Fruit fly (Drosophila melanogaster): ENCODE measurements around the gene Exo84.

Gene Exo84

dm6 chr3R:26072477-26072876 is 20.4 kb upstream of the Exo84 start (continued):
- no peak for TF ChIP-seq CG1792 (GFP tag; optimal IDR thresholded peaks at IDR 0.05)
- TF ChIP-seq CG1603 (tag; optimal IDR thresholded peaks at IDR 0.05): peak; percentile 62
- no peak for TF ChIP-seq da (GFP tag; optimal IDR thresholded peaks at IDR 0.05)
- peak; percentile 42; the same call in 1 of the 3 replicates for TF ChIP-seq dysf (GFP tag; IDR thresholded peaks at IDR 0.05)
- no peak for TF ChIP-seq Hr78 (GFP tag; optimal IDR thresholded peaks at IDR 0.05)
- peak; percentile 46; the same call in 1 of the 2 replicates for TF ChIP-seq HLH3B (GFP tag; IDR thresholded peaks at IDR 0.05)

- no peak for TF ChIP-seq crp (GFP tag; optimal IDR thresholded peaks at IDR 0.05)
- no peak for TF ChIP-seq Asciz (GFP tag; optimal IDR thresholded peaks at IDR 0.05)
- no peak for TF ChIP-seq fd3F (GFP tag; optimal IDR thresholded peaks at IDR 0.05)
Observed at dm6 chr3R:26068135-26068534, 16.1 kb upstream of the Exo84 start.

- no peak for TF ChIP-seq CG9876 (GFP tag; optimal IDR thresholded peaks at IDR 0.05)
- TF ChIP-seq Ets65A (GFP tag): peak; percentile 52
Observed at dm6 chr3R:26064708-26065107, 12.7 kb upstream of the Exo84 start.

- TF ChIP-seq fru (optimal IDR thresholded peaks at IDR 0.05) (no peak), sna (GFP tag; IDR thresholded peaks at IDR 0.05; ENCODE audit: partially characterized antibody) (no peak), Dref (GFP tag; IDR thresholded peaks at IDR 0.05) (no peak), pum (GFP tag; optimal IDR thresholded peaks at IDR 0.05) (no peak), CG34224 (GFP tag; IDR thresholded peaks at IDR 0.05; ENCODE audit: partially characterized antibody) (no peak), Tbp (GFP tag; optimal IDR thresholded peaks at IDR 0.05) (no peak), dmrt99B (tag; optimal IDR thresholded peaks at IDR 0.05) (no peak), Hr78 (GFP tag; optimal IDR thresholded peaks at IDR 0.05) (no peak), slbo (GFP tag; IDR thresholded peaks at IDR 0.05) (no peak), luna (GFP tag; optimal IDR thresholded peaks at IDR 0.05) (no peak), Taf1 (GFP tag; IDR thresholded peaks at IDR 0.05) (no peak), CG8478 (optimal IDR thresholded peaks at IDR 0.05) (no peak), MTF-1 (GFP tag; optimal IDR thresholded peaks at IDR 0.05; ENCODE audit: borderline replicate concordance) (no peak), CG5953 (GFP tag; IDR thresholded peaks at IDR 0.05) (no peak), CG2889 (GFP tag; IDR thresholded peaks at IDR 0.05) (no peak), H15 (GFP tag; IDR thresholded peaks at IDR 0.05) (no peak), Sox100B (GFP tag; optimal IDR thresholded peaks at IDR 0.05) (no peak)
Observed at dm6 chr3R:26062911-26063310, 10.9 kb upstream of the Exo84 start, which contains the start of gene CG14551. Gene CG14551, minus strand, starts transcription at chr3R:26063011.

dm6 chr3R:26059195-26059594 is 7.1 kb upstream of the Exo84 start, which contains the start of the genes RpL34a and Trmt61:
Gene RpL34a, minus strand, starts transcription at chr3R:26059267.
Gene Trmt61, plus strand, starts transcription at chr3R:26059496.
- TF ChIP-seq Adf1 (GFP tag; IDR thresholded peaks at IDR 0.05): peak; percentile 44; the same call in 1 of the 2 replicates
- TF ChIP-seq CG17385 (GFP tag; optimal IDR thresholded peaks at IDR 0.05): peak; percentile 99
- TF ChIP-seq disco-r (GFP tag; optimal IDR thresholded peaks at IDR 0.05): peak; percentile 79
- TF ChIP-seq cwo (GFP tag; optimal IDR thresholded peaks at IDR 0.05): peak; percentile 63
- peak; percentile 77 for TF ChIP-seq ems (GFP tag; optimal IDR thresholded peaks at IDR 0.05)
- TF ChIP-seq CG10274 (GFP tag; optimal IDR thresholded peaks at IDR 0.05): peak; percentile 67
- peak; percentile 74 for TF ChIP-seq CG10462 (GFP tag; optimal IDR thresholded peaks at IDR 0.05)
- TF ChIP-seq Abd-B (GFP tag; optimal IDR thresholded peaks at IDR 0.05): peak; percentile 57
- peak; percentile 81 for TF ChIP-seq CG1529 (GFP tag; optimal IDR thresholded peaks at IDR 0.05)
- peak; percentile 19 for TF ChIP-seq tup (GFP tag; optimal IDR thresholded peaks at IDR 0.05)
- no peak for TF ChIP-seq Trl (optimal IDR thresholded peaks at IDR 0.05)
- TF ChIP-seq Trl (GFP tag; optimal IDR thresholded peaks at IDR 0.05): peak; percentile 83
- peak; percentile 95 for TF ChIP-seq CG2116 (GFP tag; optimal IDR thresholded peaks at IDR 0.05)
- peak; percentile 59 for TF ChIP-seq CG9797 (GFP tag; optimal IDR thresholded peaks at IDR 0.05)
- TF ChIP-seq bab2 (GFP tag; optimal IDR thresholded peaks at IDR 0.05): peak; percentile 65
- TF ChIP-seq CG4282 (GFP tag; optimal IDR thresholded peaks at IDR 0.05): no peak
- peak; percentile 59 for TF ChIP-seq CG3995 (GFP tag; optimal IDR thresholded peaks at IDR 0.05)
- TF ChIP-seq dmrt99B (tag; optimal IDR thresholded peaks at IDR 0.05): peak; percentile 82
- TF ChIP-seq knrl (GFP tag; IDR thresholded peaks at IDR 0.05; ENCODE audit: partially characterized antibody): peak; percentile 90
- TF ChIP-seq fru (optimal IDR thresholded peaks at IDR 0.05): no peak
- peak; percentile 70 for TF ChIP-seq Mad (GFP tag; optimal IDR thresholded peaks at IDR 0.05)
- peak; percentile 64 for TF ChIP-seq CG12236 (GFP tag; optimal IDR thresholded peaks at IDR 0.05)

Measured in whole organism, embryonic.